Worm (Caenorhabditis elegans): ENCODE results near the gene Y41C4A.7.

Y41C4A.7 gene

DNA sequence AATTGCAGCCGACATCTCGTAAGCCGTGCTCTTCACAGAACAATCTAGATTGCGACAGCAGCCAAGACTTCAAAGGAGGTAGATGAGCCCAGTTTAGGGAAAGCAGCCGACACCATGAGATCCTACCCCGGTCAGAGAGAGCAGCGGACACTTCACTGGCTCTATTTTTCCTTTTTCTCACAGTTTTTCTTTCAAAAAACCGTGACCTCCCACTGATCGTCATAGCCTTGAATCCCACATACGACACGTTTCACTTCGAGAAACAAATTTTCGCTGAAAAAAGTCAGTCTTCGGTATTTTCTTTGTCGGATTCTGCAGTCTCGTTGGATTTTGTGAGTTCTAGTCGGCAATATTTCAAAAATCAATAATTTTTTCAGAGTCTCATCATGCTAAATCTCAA, 33.4 kb downstream of the Y41C4A.7 start, which contains the start of gene Y41C4A.21:
Y41C4A.21 (plus strand) TSS at position 301 of the 400 bp plus-strand sequence.
- no peak for TF ChIP-seq zip-8 (tag; optimal IDR thresholded peaks at IDR 0.05)
- no peak for TF ChIP-seq nhr-237 (tag; optimal IDR thresholded peaks at IDR 0.05)
- TF ChIP-seq unc-39 (tag; optimal IDR thresholded peaks at IDR 0.05) = no peak
- no peak for TF ChIP-seq ces-1 (GFP tag; optimal IDR thresholded peaks at IDR 0.05)
- no peak for TF ChIP-seq blmp-1 (tag; optimal IDR thresholded peaks at IDR 0.05)
- no peak for TF ChIP-seq nhr-2 (tag; optimal IDR thresholded peaks at IDR 0.05)
- no peak for TF ChIP-seq bed-3 (GFP tag; optimal IDR thresholded peaks at IDR 0.05)
- TF ChIP-seq mep-1 (tag; optimal IDR thresholded peaks at IDR 0.05) = no peak
- no peak for TF ChIP-seq drap-1 (GFP tag; optimal IDR thresholded peaks at IDR 0.05)
- TF ChIP-seq sem-2 (GFP tag; optimal IDR thresholded peaks at IDR 0.05) = no peak
- TF ChIP-seq elt-1 (tag; optimal IDR thresholded peaks at IDR 0.05; ENCODE audit: borderline replicate concordance, insufficient read depth) = no peak
- TF ChIP-seq tbx-8 (GFP tag; optimal IDR thresholded peaks at IDR 0.05) = no peak

DNA sequence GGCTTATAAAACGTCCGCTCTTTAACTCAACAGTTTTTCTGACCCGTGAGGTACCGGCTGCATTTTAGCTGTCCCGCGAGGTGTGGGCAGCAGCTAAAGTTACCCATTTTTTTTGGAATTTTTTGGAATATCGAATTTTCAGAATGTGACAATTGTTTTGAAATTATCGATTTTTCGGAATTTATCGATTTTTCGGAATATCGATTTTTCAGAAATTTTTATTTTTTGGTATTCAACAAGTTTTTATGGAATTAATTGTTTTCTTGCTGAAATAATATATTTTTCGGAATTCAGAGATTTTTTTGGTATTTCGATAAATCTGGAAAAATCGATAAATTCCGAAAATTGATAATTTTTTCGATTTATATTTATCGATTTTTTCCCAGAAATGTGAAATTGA, 34.3 kb downstream of the Y41C4A.7 start:
- no peak for TF ChIP-seq lin-32 (GFP tag; optimal IDR thresholded peaks at IDR 0.05)
- TF ChIP-seq nhr-12 (tag; optimal IDR thresholded peaks at IDR 0.05) = no peak
- no peak for TF ChIP-seq M03D4.4 (tag; optimal IDR thresholded peaks at IDR 0.05)
- TF ChIP-seq ceh-43 (GFP tag; optimal IDR thresholded peaks at IDR 0.05) = no peak
- TF ChIP-seq tbx-8 (GFP tag; optimal IDR thresholded peaks at IDR 0.05) = no peak
- TF ChIP-seq ces-1 (GFP tag; optimal IDR thresholded peaks at IDR 0.05) = no peak
- no peak for TF ChIP-seq drap-1 (GFP tag; optimal IDR thresholded peaks at IDR 0.05)
- TF ChIP-seq mep-1 (tag; optimal IDR thresholded peaks at IDR 0.05) = no peak

DNA sequence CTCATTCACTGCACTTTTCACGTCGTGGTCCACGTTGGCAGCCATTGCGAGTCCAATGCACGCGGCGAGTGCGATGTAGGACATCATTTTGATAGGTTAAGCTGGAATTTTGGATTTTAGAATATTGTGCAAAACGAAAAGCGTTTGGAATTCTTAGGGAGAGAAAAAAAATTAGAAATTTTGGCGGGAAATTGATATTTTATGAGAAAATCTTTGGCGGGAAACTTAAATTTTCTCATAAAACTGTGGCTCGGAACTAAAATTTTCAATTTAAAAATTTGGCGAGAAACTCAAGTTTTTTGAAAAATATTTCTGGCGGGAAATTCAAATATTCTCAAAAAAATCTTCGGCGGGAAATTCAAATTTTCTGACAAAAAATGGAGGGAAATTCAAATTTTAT, 38.9 kb downstream of the Y41C4A.7 start, which contains the start of gene sup-1:
sup-1 (minus strand) TSS at position 101 of the 400 bp plus-strand sequence.
- no peak for TF ChIP-seq ces-1 (GFP tag; optimal IDR thresholded peaks at IDR 0.05)
- TF ChIP-seq lsy-2 (tag; optimal IDR thresholded peaks at IDR 0.05) = no peak

DNA sequence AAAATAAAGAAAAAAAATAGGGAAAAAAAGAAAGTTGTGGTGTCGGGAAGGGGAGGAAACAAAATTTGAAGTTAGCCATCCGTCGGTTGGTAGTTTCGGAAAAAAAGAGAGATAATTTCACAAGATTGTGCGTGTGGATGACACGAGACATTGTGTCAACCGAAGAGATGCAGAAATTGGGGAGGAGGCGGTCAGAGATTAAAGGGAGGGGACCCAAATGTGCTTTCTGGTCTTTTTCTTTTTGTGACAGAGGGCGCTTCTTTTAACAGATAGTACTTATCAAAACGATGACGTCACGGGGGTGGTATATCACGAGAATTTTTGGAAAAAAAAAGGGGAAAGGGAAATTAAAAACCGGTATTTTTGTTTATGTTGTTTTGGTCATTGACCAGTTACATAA, 39.8 kb downstream of the Y41C4A.7 start:
- no peak for TF ChIP-seq nhr-12 (tag; optimal IDR thresholded peaks at IDR 0.05)
- TF ChIP-seq ham-2 (GFP tag; optimal IDR thresholded peaks at IDR 0.05) = no peak
- TF ChIP-seq unc-39 (tag; optimal IDR thresholded peaks at IDR 0.05) = no peak
- peak; percentile 31 for TF ChIP-seq ces-1 (GFP tag; optimal IDR thresholded peaks at IDR 0.05)

DNA sequence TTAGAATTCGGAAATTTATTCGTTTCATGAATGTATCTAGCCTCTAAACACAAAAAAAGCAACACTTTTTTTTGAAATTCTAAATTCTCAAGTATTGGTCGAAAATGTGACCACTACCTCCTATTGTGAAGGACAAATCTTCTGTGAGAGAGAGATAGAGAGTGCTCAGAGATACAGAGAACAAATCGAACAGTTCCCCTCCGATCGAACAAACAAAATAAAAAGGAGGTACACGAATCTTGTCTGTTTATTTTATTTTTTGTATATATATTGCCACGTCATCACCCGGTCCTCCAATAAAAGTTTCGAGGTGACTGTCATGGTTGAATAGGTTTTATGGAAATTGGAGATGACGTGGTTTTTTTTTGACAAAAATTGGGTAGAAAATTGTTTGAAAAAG, 42.2 kb downstream of the Y41C4A.7 start:
- TF ChIP-seq snpc-4 (tag; optimal IDR thresholded peaks at IDR 0.05) (no peak), zip-8 (tag; optimal IDR thresholded peaks at IDR 0.05) (no peak), unc-62 (GFP tag; optimal IDR thresholded peaks at IDR 0.05) (no peak), sptf-1 (tag; optimal IDR thresholded peaks at IDR 0.05) (no peak), ztf-11 (tag; optimal IDR thresholded peaks at IDR 0.05) (no peak), bed-3 (GFP tag; optimal IDR thresholded peaks at IDR 0.05) (no peak)

DNA sequence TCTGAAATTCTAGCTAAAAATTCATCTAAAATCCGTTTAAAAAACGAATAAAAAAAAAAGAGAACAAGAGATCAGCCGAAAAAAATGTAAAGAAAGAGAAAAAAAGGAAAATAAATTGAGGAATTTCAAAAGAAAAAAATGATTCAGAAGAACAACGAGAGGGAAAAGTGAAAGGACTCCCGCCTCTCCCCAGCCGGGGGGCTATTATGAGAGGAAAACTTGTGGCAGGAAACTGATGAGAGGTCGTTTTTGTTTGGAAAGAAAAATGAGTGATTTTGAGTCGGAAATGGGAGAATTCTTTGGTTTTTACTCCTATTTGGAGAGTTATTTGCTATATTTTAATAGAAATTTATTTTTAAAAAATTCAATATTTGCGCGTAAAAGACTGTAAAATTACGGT, 43.5 kb downstream of the Y41C4A.7 start:
- TF ChIP-seq nhr-76 (tag; optimal IDR thresholded peaks at IDR 0.05) (no peak), ces-1 (GFP tag; optimal IDR thresholded peaks at IDR 0.05) (no peak), nhr-2 (tag; optimal IDR thresholded peaks at IDR 0.05) (no peak), mls-2 (tag; optimal IDR thresholded peaks at IDR 0.05) (no peak), ztf-11 (tag; optimal IDR thresholded peaks at IDR 0.05) (no peak), zip-8 (tag; optimal IDR thresholded peaks at IDR 0.05) (no peak), M03D4.4 (tag; optimal IDR thresholded peaks at IDR 0.05) (no peak), tbx-8 (GFP tag; optimal IDR thresholded peaks at IDR 0.05) (no peak), unc-39 (tag; optimal IDR thresholded peaks at IDR 0.05) (no peak), unc-62 (GFP tag; optimal IDR thresholded peaks at IDR 0.05) (no peak), cnd-1 (tag; optimal IDR thresholded peaks at IDR 0.05) (no peak)

DNA sequence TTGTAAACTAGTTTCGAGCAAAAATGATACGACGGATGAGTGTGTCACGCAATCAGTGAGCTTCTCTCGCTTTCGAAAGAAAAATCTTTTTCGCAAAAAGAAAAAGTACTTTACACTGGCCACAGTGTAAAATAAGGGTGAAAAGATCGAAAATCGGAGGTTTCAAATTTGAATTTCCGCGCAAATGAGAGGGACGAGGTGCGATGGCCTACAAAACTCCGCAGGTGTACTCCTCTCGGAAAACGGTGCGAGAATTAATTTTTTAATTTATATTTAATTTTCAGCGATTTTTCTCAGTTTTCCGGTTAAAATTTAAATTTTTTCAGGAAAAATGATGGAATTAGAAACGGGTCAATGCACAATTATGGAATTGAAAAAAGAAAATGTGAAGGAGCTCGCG, 48.0 kb downstream of the Y41C4A.7 start, which contains the start of gene mrt-2:
mrt-2 (plus strand) TSS at position 49 of the 400 bp plus-strand sequence.
- TF ChIP-seq pha-4 (tag; optimal IDR thresholded peaks at IDR 0.05) (peak; percentile 7), ham-2 (GFP tag; optimal IDR thresholded peaks at IDR 0.05) (no peak), lsy-2 (tag; optimal IDR thresholded peaks at IDR 0.05) (peak; percentile 69), zip-8 (tag; optimal IDR thresholded peaks at IDR 0.05) (no peak), sptf-1 (tag; optimal IDR thresholded peaks at IDR 0.05) (peak; percentile 29), mep-1 (tag; optimal IDR thresholded peaks at IDR 0.05) (peak; percentile 45), hlh-1 (tag; optimal IDR thresholded peaks at IDR 0.05) (peak; percentile 32), nhr-237 (tag; optimal IDR thresholded peaks at IDR 0.05) (peak; percentile 34), drap-1 (GFP tag; optimal IDR thresholded peaks at IDR 0.05) (peak; percentile 2), ces-1 (GFP tag; optimal IDR thresholded peaks at IDR 0.05) (peak; percentile 53)

Measured in whole organism, mixed stage, embryonic.